Worm (Caenorhabditis elegans) whole organism, mixed stage, embryonic: ENCODE measurements around the gene F13E9.11.

Source experiments
- ces-1 ChIP-seq: fragments of 150-350 bp; optimal IDR thresholded peaks from 2 replicates; lab custom pipeline; 2014; ENCODE audit warnings: missing biosample characterization, missing genetic modification reagents, missing genetic modification characterization
- ham-2 ChIP-seq: fragments of 200-800 bp; sonication (Bioruptor generic); optimal IDR thresholded peaks from 2 replicates; lab custom pipeline; 2018; ENCODE audit warnings: mild to moderate bottlenecking, missing genetic modification characterization, missing compliant biosample characterization
- lin-32 ChIP-seq: fragments of 200-800 bp; sonication (Bioruptor generic); optimal IDR thresholded peaks from 2 replicates; lab custom pipeline; 2018; ENCODE audit warnings: mild to moderate bottlenecking, missing genetic modification characterization, missing compliant biosample characterization
- lsy-2 ChIP-seq: fragments of 150-350 bp; optimal IDR thresholded peaks from 2 replicates; lab custom pipeline; 2014; ENCODE audit warnings: missing biosample characterization, missing genetic modification characterization
- nhr-237 ChIP-seq: fragments of 150-350 bp; optimal IDR thresholded peaks from 2 replicates; lab custom pipeline; 2014; ENCODE audit warnings: missing biosample characterization, missing genetic modification characterization
- sptf-1 ChIP-seq: sonication (generic microtip); optimal IDR thresholded peaks from 2 replicates; lab custom pipeline; 2017; ENCODE audit warnings: mild to moderate bottlenecking, missing genetic modification characterization, moderate library complexity, missing compliant biosample characterization
- tbx-8 ChIP-seq: fragments of 200-800 bp; sonication (Bioruptor generic); optimal IDR thresholded peaks from 2 replicates; lab custom pipeline; 2018; ENCODE audit warnings: mild to moderate bottlenecking, missing genetic modification characterization, moderate library complexity, missing compliant biosample characterization
- unc-39 ChIP-seq: fragments of 150-350 bp; optimal IDR thresholded peaks from 2 replicates; lab custom pipeline; 2014; ENCODE audit warnings: missing biosample characterization, missing genetic modification characterization
- ztf-11 ChIP-seq: fragments of 150-350 bp; optimal IDR thresholded peaks from 2 replicates; lab custom pipeline; 2014; ENCODE audit warnings: missing biosample characterization, missing genetic modification characterization

- no peak for TF ChIP-seq ztf-11 (tag; lab: Kevin White, UChicago)
- TF ChIP-seq lin-32, result no peak
- TF ChIP-seq nhr-237, result no peak
- TF ChIP-seq ces-1 (GFP tag; lab: Kevin White, UChicago), result no peak
- TF ChIP-seq unc-39 (tag; lab: Kevin White, UChicago), result no peak
- no peak for TF ChIP-seq tbx-8 (GFP tag; lab: Kevin White, UChicago)
- TF ChIP-seq lsy-2, result no peak
- TF ChIP-seq sptf-1 (tag; lab: Kevin White, UChicago), result no peak
- no peak for TF ChIP-seq ham-2 (GFP tag; lab: Kevin White, UChicago)
Observed at ce11 chrIV:10894255-10894654, 25.3 kb upstream of the F13E9.11 start, which contains the start of gene srlf-14.
